Fruit fly (Drosophila melanogaster): ENCODE results near the gene Loxl1.
A peak's percentile ranks its signal among the peaks of the same experiment; 100 is the strongest.

The Loxl1 gene

dm6 chr3R:31463012-31463366 is 3.3 kb upstream of the Loxl1 start, which contains the start of the genes CG11334 and CG11333 (continued):
- TF ChIP-seq CG9797 (GFP tag; optimal IDR thresholded peaks at IDR 0.05) (peak; percentile 70), her (GFP tag; optimal IDR thresholded peaks at IDR 0.05) (peak; percentile 95), Sin3A (optimal IDR thresholded peaks at IDR 0.05) (peak; percentile 65), sens (GFP tag) (peak; percentile 45), ci (GFP tag; IDR thresholded peaks at IDR 0.05) (peak; percentile 13; the same call in 1 of the 3 replicates), stwl (tag; optimal IDR thresholded peaks at IDR 0.05) (peak; percentile 30), ems (GFP tag; optimal IDR thresholded peaks at IDR 0.05) (no peak), CG14710 (tag; optimal IDR thresholded peaks at IDR 0.05) (peak; percentile 20), Dp (GFP tag; optimal IDR thresholded peaks at IDR 0.05) (peak; percentile 97), CG2116 (GFP tag; optimal IDR thresholded peaks at IDR 0.05) (peak; percentile 62), Stat92E (GFP tag; optimal IDR thresholded peaks at IDR 0.05) (peak in 1 of 3 experiments; percentile 9), phol (tag; optimal IDR thresholded peaks at IDR 0.05) (peak; percentile 12), cas (GFP tag; IDR thresholded peaks at IDR 0.05) (no peak), Ets65A (GFP tag) (peak; percentile 67), crp (GFP tag; optimal IDR thresholded peaks at IDR 0.05) (peak in 1 of 2 experiments; percentile 25), BtbVII (GFP tag; optimal IDR thresholded peaks at IDR 0.05) (no peak), CG1603 (tag; optimal IDR thresholded peaks at IDR 0.05) (peak; percentile 45), Meics (GFP tag; optimal IDR thresholded peaks at IDR 0.05) (no peak), nmo (GFP tag; optimal IDR thresholded peaks at IDR 0.05) (peak; percentile 29), CG17186 (GFP tag; optimal IDR thresholded peaks at IDR 0.05) (peak; percentile 26), Sry-δ (GFP tag; optimal IDR thresholded peaks at IDR 0.05) (peak; percentile 33), scrt (GFP tag; optimal IDR thresholded peaks at IDR 0.05) (peak; percentile 57)

- TF ChIP-seq CG15269 (tag; optimal IDR thresholded peaks at IDR 0.05) (no peak), CG11723 (GFP tag; optimal IDR thresholded peaks at IDR 0.05) (no peak), sens (GFP tag) (no peak), sob (GFP tag; IDR thresholded peaks at IDR 0.05) (no peak), tin (GFP tag; optimal IDR thresholded peaks at IDR 0.05) (no peak), Bgb (GFP tag; IDR thresholded peaks at IDR 0.05; ENCODE audit: partially characterized antibody) (0 out of 2 replicates have a peak, but pooled peaks have one; percentile 14), tup (GFP tag; optimal IDR thresholded peaks at IDR 0.05) (no peak), CG18619 (GFP tag; optimal IDR thresholded peaks at IDR 0.05) (no peak), Rx (GFP tag; IDR thresholded peaks at IDR 0.05) (no peak), CG10543 (GFP tag; optimal IDR thresholded peaks at IDR 0.05) (no peak), Elba2 (GFP tag; optimal IDR thresholded peaks at IDR 0.05) (no peak), seq (GFP tag; IDR thresholded peaks at IDR 0.05) (no peak), MBD-R2 (GFP tag; IDR thresholded peaks at IDR 0.05) (peak; percentile 24; the same call in 1 of the 2 replicates), Side (GFP tag; optimal IDR thresholded peaks at IDR 0.05) (no peak), Hr39 (optimal IDR thresholded peaks at IDR 0.05) (peak; percentile 79), CG6272 (GFP tag; IDR thresholded peaks at IDR 0.05) (no peak), CG5245 (GFP tag; optimal IDR thresholded peaks at IDR 0.05) (no peak), CG7786 (GFP tag; optimal IDR thresholded peaks at IDR 0.05) (no peak), scrt (GFP tag; optimal IDR thresholded peaks at IDR 0.05) (peak; percentile 72), CG4424 (GFP tag; optimal IDR thresholded peaks at IDR 0.05) (no peak), CG12155 (GFP tag; optimal IDR thresholded peaks at IDR 0.05) (no peak), jigr1 (GFP tag; IDR thresholded peaks at IDR 0.05) (no peak), pzg (GFP tag; optimal IDR thresholded peaks at IDR 0.05) (no peak), C15 (GFP tag; IDR thresholded peaks at IDR 0.05) (no peak), fd3F (GFP tag; optimal IDR thresholded peaks at IDR 0.05) (no peak), ttk (GFP tag; IDR thresholded peaks at IDR 0.05) (no peak), usp (GFP tag; optimal IDR thresholded peaks at IDR 0.05) (no peak), Med (GFP tag) (peak; percentile 81), CG15601 (tag; optimal IDR thresholded peaks at IDR 0.05) (no peak), knrl (GFP tag; IDR thresholded peaks at IDR 0.05; ENCODE audit: partially characterized antibody) (0 out of 3 replicates have a peak, but pooled peaks have one; percentile 30)
These were observed 2.8 kb upstream of the Loxl1 start for dm6 chr3R:31462299-31463011.
